Worm (Caenorhabditis elegans) whole organism, L1 larva: Measurements from ENCODE around the gene F26F12.2.

Experiments
- C16A3.4 ChIP-seq: fragments of 150-350 bp; optimal IDR thresholded peaks from 2 replicates; lab custom pipeline; 2014; ENCODE audit warnings: missing biosample characterization, missing genetic modification characterization
- Y116A8C.19 ChIP-seq: sonication (generic microtip); optimal IDR thresholded peaks from 2 replicates; lab custom pipeline; 2016; ENCODE audit warnings: missing compliant biosample characterization, missing genetic modification characterization, borderline replicate concordance
- aha-1 ChIP-seq: fragments of 150-350 bp; optimal IDR thresholded peaks from 2 replicates; lab custom pipeline; 2014; ENCODE audit warnings: missing biosample characterization, missing genetic modification characterization
- ama-1 ChIP-seq: fragments of 150-350 bp; optimal IDR thresholded peaks from 2 replicates; lab custom pipeline; 2014
- ceh-63 ChIP-seq: fragments of 200-800 bp; sonication (Bioruptor generic); optimal IDR thresholded peaks from 2 replicates; lab custom pipeline; 2018; ENCODE audit warnings: mild to moderate bottlenecking, missing genetic modification characterization, missing compliant biosample characterization
- ceh-8 ChIP-seq: fragments of 200-800 bp; sonication (Bioruptor generic); optimal IDR thresholded peaks from 2 replicates; lab custom pipeline; 2018; ENCODE audit warnings: mild to moderate bottlenecking, missing genetic modification characterization, moderate library complexity, missing compliant biosample characterization
- ces-1 ChIP-seq: fragments of 150-350 bp; optimal IDR thresholded peaks from 2 replicates; lab custom pipeline; 2014; ENCODE audit warnings: missing biosample characterization, missing genetic modification reagents, missing genetic modification characterization
- elt-2 ChIP-seq: sonication (generic microtip); optimal IDR thresholded peaks from 2 replicates; lab custom pipeline; 2016; ENCODE audit warnings: missing genetic modification characterization, mild to moderate bottlenecking, inconsistent platforms, missing compliant biosample characterization, missing genetic modification reagents
- ets-5 ChIP-seq: fragments of 200-800 bp; sonication (Bioruptor generic); IDR thresholded peaks from 2 replicates; pipeline ENCODE4 v1.3.6; 2022; ENCODE audit warnings: missing genetic modification characterization, missing compliant biosample characterization
- fkh-4 ChIP-seq: sonication (generic microtip); optimal IDR thresholded peaks from 2 replicates; lab custom pipeline; 2016; ENCODE audit warnings: missing compliant biosample characterization, missing genetic modification characterization, borderline replicate concordance
- fkh-8 ChIP-seq: sonication (generic microtip); optimal IDR thresholded peaks from 2 replicates; lab custom pipeline; 2016; ENCODE audit warnings: mild to moderate bottlenecking, missing genetic modification characterization, missing compliant biosample characterization
- fos-1 ChIP-seq: fragments of 150-350 bp; optimal IDR thresholded peaks from 2 replicates; lab custom pipeline; 2014; ENCODE audit warnings: missing biosample characterization, missing genetic modification characterization
- grh-1 ChIP-seq: fragments of 200-800 bp; sonication (Bioruptor generic); IDR thresholded peaks from 2 replicates; pipeline ENCODE4 v1.3.6; 2022; ENCODE audit warnings: missing genetic modification reagents, missing genetic modification characterization, missing compliant biosample characterization
- irx-1 ChIP-seq: sonication (generic microtip); optimal IDR thresholded peaks from 2 replicates; lab custom pipeline; 2016; ENCODE audit warnings: missing genetic modification characterization, missing compliant biosample characterization
- isw-1 ChIP-seq: fragments of 200-800 bp; sonication (Bioruptor generic); IDR thresholded peaks from 2 replicates; pipeline ENCODE4 v1.3.6; 2022; ENCODE audit warnings: missing genetic modification characterization, missing compliant biosample characterization
- lin-13 ChIP-seq: fragments of 150-350 bp; optimal IDR thresholded peaks from 2 replicates; lab custom pipeline; 2014; ENCODE audit warnings: missing biosample characterization, missing genetic modification reagents, missing genetic modification characterization
- lin-35 ChIP-seq, 2 experiments: fragments of 150-350 bp; optimal IDR thresholded peaks; 2 replicates each; lab custom pipeline; 2014; ENCODE audit warnings: missing biosample characterization in 2 of 2, missing genetic modification characterization in 2 of 2, missing genetic modification reagents in 2 of 2
- lsy-2 ChIP-seq, 2 experiments: fragments of 150-350 bp; optimal IDR thresholded peaks; 2 replicates each; lab custom pipeline; 2014; ENCODE audit warnings: missing biosample characterization in 2 of 2, missing genetic modification characterization in 2 of 2
- mdl-1 ChIP-seq, 2 experiments: fragments of 150-350 bp; optimal IDR thresholded peaks; 2 replicates each; lab custom pipeline; 2014 to 2017; ENCODE audit warnings: missing biosample characterization in 2 of 2, missing genetic modification characterization in 2 of 2, inconsistent platforms in 1 of 2
- mef-2 ChIP-seq: fragments of 150-350 bp; optimal IDR thresholded peaks from 2 replicates; lab custom pipeline; 2014; ENCODE audit warnings: missing biosample characterization, missing genetic modification characterization
- nhr-11 ChIP-seq: fragments of 150-350 bp; optimal IDR thresholded peaks from 2 replicates; lab custom pipeline; 2014; ENCODE audit warnings: missing biosample characterization, missing genetic modification characterization
- nhr-12 ChIP-seq: sonication (generic microtip); optimal IDR thresholded peaks from 2 replicates; lab custom pipeline; 2017; ENCODE audit warnings: missing biosample characterization, missing genetic modification characterization
- nhr-19 ChIP-seq: fragments of 200-800 bp; sonication (Bioruptor generic); conservative IDR thresholded peaks from 2 replicates; pipeline ENCODE4 v1.3.6; 2022; ENCODE audit warnings: missing genetic modification characterization, missing compliant biosample characterization
- nhr-20 ChIP-seq: sonication (generic microtip); optimal IDR thresholded peaks from 2 replicates; lab custom pipeline; 2016; ENCODE audit warnings: mild to moderate bottlenecking, missing genetic modification characterization, missing compliant biosample characterization
- nhr-28 ChIP-seq: fragments of 150-350 bp; optimal IDR thresholded peaks from 2 replicates; lab custom pipeline; 2014; ENCODE audit warnings: missing biosample characterization, missing genetic modification characterization
- nhr-71 ChIP-seq: sonication (generic microtip); optimal IDR thresholded peaks from 2 replicates; lab custom pipeline; 2016; ENCODE audit warnings: mild to moderate bottlenecking, missing genetic modification characterization, moderate library complexity, missing compliant biosample characterization
- nhr-77 ChIP-seq: fragments of 150-350 bp; optimal IDR thresholded peaks from 2 replicates; lab custom pipeline; 2014; ENCODE audit warnings: missing biosample characterization, missing genetic modification characterization
- nhr-90 ChIP-seq: sonication (generic microtip); optimal IDR thresholded peaks from 2 replicates; lab custom pipeline; 2016; ENCODE audit warnings: mild to moderate bottlenecking, missing genetic modification characterization, missing compliant biosample characterization; ENCODE audit not compliant: poor library complexity
- pax-3 ChIP-seq: fragments of 200-800 bp; sonication (Bioruptor generic); optimal IDR thresholded peaks from 2 replicates; lab custom pipeline; 2018; ENCODE audit warnings: mild to moderate bottlenecking, missing genetic modification characterization, moderate library complexity, missing compliant biosample characterization
- skn-1 ChIP-seq: fragments of 150-350 bp; optimal IDR thresholded peaks from 2 replicates; lab custom pipeline; 2014; ENCODE audit warnings: missing biosample characterization, missing genetic modification characterization
- snu-23 ChIP-seq: sonication (generic microtip); optimal IDR thresholded peaks from 2 replicates; lab custom pipeline; 2016; ENCODE audit warnings: missing genetic modification characterization, missing compliant biosample characterization
- sptf-1 ChIP-seq: fragments of 150-350 bp; optimal IDR thresholded peaks from 2 replicates; lab custom pipeline; 2014; ENCODE audit warnings: missing biosample characterization, missing genetic modification characterization
- swsn-7 ChIP-seq: sonication (generic microtip); optimal IDR thresholded peaks from 2 replicates; lab custom pipeline; 2016; ENCODE audit warnings: missing genetic modification characterization, missing compliant biosample characterization
- tlp-1 ChIP-seq: fragments of 150-350 bp; optimal IDR thresholded peaks from 2 replicates; lab custom pipeline; 2014; ENCODE audit warnings: missing biosample characterization, missing genetic modification characterization
- unc-130 ChIP-seq: fragments of 150-350 bp; optimal IDR thresholded peaks from 2 replicates; lab custom pipeline; 2017; ENCODE audit warnings: missing biosample characterization, missing genetic modification characterization, inconsistent platforms
- unc-62 ChIP-seq: fragments of 150-350 bp; optimal IDR thresholded peaks from 2 replicates; lab custom pipeline; 2014; ENCODE audit warnings: missing biosample characterization, missing genetic modification reagents, missing genetic modification characterization
- unc-86 ChIP-seq: sonication (generic microtip); optimal IDR thresholded peaks from 2 replicates; lab custom pipeline; 2016; ENCODE audit warnings: missing genetic modification characterization, missing compliant biosample characterization
- unc-98 ChIP-seq: fragments of 200-800 bp; sonication (Bioruptor generic); IDR thresholded peaks from 2 replicates; pipeline ENCODE4 v1.3.6; 2022; ENCODE audit warnings: missing genetic modification characterization, missing compliant biosample characterization
- vab-15 ChIP-seq: sonication (generic microtip); optimal IDR thresholded peaks from 2 replicates; lab custom pipeline; 2017; ENCODE audit warnings: missing genotype, mild to moderate bottlenecking, missing genetic modification characterization, missing compliant biosample characterization
- zip-4 ChIP-seq: fragments of 200-800 bp; sonication (Bioruptor generic); optimal IDR thresholded peaks from 2 replicates; lab custom pipeline; 2018; ENCODE audit warnings: mild to moderate bottlenecking, missing genetic modification characterization, moderate library complexity, missing compliant biosample characterization
- ztf-11 ChIP-seq, 2 experiments: sonication (generic microtip); optimal IDR thresholded peaks; 2 replicates each; lab custom pipeline; 2016 to 2017; ENCODE audit warnings: missing genetic modification characterization in 2 of 2, missing biosample characterization in 1 of 2, missing compliant biosample characterization in 1 of 2

The F26F12.2 gene

DNA sequence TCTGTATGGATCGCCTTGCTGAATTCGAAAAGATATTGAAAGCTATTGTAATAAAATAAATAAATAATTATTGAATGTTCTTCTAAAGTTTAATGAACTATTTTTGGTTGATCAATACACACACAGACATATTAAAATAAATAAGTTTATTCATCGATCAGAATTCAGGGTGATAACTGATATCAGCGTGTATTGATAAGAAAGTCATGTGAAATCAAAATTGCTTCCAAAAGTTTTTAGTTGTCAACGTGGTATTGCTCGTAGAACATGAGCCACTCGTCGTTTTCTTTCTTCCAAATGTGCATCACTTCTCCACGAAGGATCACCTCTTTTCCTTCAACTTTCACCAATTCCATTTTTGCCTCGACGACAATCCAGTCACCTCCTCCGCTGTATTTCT is 44.0 kb upstream of the F26F12.2 start:
- TF ChIP-seq unc-62 (no peak), sptf-1 (tag; lab: Kevin White, UChicago) (no peak), nhr-28 (tag; lab: Kevin White, UChicago) (no peak), elt-2 (tag; lab: Kevin White, UChicago) (peak; percentile 79), C16A3.4 (tag; lab: Kevin White, UChicago) (no peak)
- TF ChIP-seq, all 84 proteins: peak for 1

DNA sequence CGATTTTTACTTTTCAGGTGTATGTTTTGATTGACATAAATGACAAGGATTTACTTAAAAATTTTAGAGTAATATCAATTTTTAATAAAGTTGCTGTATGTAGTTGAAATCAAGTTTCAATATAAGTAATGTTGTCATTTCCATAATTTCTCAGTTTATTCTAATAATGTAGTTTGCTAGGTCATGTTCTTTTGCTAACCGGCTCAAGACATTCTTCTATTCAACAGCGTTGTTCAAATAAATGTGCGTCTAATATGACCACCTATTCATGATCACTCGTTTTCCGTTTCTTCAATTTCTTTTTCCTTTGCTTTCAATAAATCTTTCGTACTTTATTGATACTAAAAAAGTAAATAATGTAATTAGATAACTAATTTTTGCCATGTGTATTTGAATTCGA is 41.7 kb upstream of the F26F12.2 start, which contains the start of gene C02G6.3:
C02G6.3 (plus strand) TSS at position 301 of the 400 bp plus-strand sequence.
- TF ChIP-seq swsn-7 (tag; lab: Kevin White, UChicago): no peak
- TF ChIP-seq nhr-90 (tag; lab: Kevin White, UChicago): no peak
- TF ChIP-seq fos-1 (tag; lab: Kevin White, UChicago): no peak
- TF ChIP-seq mef-2: no peak

DNA sequence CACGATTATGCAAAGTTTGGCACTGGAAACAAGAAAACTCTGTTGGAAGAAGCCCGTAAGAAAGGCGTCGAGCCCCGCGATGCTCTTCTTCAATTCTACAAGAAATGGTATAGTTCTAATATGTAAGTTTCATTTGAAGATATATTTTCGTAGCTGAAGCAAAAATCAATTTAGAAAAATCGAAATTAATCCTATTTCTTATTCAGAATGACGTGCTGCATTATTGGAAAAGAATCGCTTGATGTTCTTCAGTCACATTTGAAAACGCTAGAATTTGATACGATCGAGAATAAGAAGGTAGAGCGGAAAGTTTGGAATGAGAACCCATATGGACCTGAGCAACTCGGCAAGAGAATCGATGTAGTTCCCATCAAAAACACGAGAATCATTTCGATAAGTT is 38.6 kb upstream of the F26F12.2 start:
- TF ChIP-seq unc-130 (tag; lab: Kevin White, UChicago) (no peak), ceh-63 (GFP tag; lab: Kevin White, UChicago) (no peak), ets-5 (no peak), fkh-4 (no peak), vab-15 (no peak), grh-1 (no peak), fkh-8 (tag; lab: Kevin White, UChicago) (no peak), nhr-11 (tag; lab: Kevin White, UChicago) (no peak), nhr-77 (tag; lab: Kevin White, UChicago) (no peak), lsy-2 (tag; optimal IDR thresholded peaks at IDR 0.05; lab: Kevin White, UChicago) (no peak), tlp-1 (no peak), Y116A8C.19 (no peak), unc-98 (GFP tag; lab: Robert Waterston, UW) (no peak), nhr-28 (tag; lab: Kevin White, UChicago) (no peak)

DNA sequence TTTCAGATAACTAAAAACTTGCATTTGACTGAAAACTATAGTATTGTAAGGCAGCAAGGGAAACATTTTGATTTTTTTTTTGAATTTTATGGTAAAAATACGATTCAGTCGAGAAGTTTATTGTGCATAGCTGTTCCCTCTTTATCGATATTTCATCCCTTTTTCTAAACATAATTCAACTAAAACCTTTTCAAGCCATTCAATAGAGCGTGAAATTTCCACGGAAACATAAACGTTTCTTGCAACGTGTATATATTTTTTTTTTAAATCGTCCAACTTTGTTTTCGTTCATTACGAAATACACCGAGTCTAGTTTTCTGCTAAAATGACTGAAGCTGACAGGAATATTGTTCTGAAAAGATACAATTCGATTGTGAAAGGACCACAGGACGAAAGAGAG is 33.3 kb upstream of the F26F12.2 start, which contains the start of gene C02G6.2:
C02G6.2 (plus strand) TSS at position 301 of the 400 bp plus-strand sequence.
- TF ChIP-seq fkh-4: no peak
- no peak for TF ChIP-seq ets-5
- no peak for TF ChIP-seq nhr-90 (tag; lab: Kevin White, UChicago)
- TF ChIP-seq isw-1: no peak
- TF ChIP-seq skn-1: no peak
- TF ChIP-seq lin-35 (GFP tag; optimal IDR thresholded peaks at IDR 0.05; lab: Kevin White, UChicago): no peak
- no peak for TF ChIP-seq mef-2
- no peak for TF ChIP-seq ztf-11 (tag; optimal IDR thresholded peaks at IDR 0.05; lab: Kevin White, UChicago)
- TF ChIP-seq tlp-1: no peak
- TF ChIP-seq mdl-1 (tag; optimal IDR thresholded peaks at IDR 0.05; lab: Kevin White, UChicago): no peak
- no peak for TF ChIP-seq nhr-19 (GFP tag; lab: Robert Waterston, UW)
- TF ChIP-seq ceh-63 (GFP tag; lab: Kevin White, UChicago): no peak
- no peak for TF ChIP-seq nhr-20 (tag; lab: Kevin White, UChicago)
- TF ChIP-seq snu-23 (GFP tag; lab: Kevin White, UChicago): no peak
- no peak for TF ChIP-seq lin-13
- no peak for TF ChIP-seq zip-4 (GFP tag; lab: Kevin White, UChicago)
- TF ChIP-seq nhr-71 (tag; lab: Kevin White, UChicago): no peak

DNA sequence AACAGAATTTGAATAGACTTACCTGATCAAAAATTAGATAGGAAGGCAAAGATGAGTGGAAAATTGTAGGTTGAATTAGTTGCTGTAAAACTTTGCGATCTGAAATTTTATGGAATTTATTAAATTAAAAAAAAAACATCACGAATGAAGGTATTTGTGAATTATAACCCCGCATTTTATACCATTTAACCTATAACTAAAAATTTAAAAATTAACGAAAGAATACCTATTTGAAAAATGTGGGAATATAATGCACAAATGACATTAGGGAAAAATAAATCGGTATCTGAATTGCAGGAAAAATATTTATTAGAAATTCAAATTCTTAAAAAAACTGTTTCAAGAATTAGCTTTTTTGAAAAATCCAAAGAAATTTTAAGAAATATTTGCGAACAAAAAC is 30.8 kb upstream of the F26F12.2 start, which contains the start of gene F26F12.4:
F26F12.4 (minus strand) TSS at position 101 of the 400 bp plus-strand sequence.
- no peak for TF ChIP-seq nhr-77 (tag; lab: Kevin White, UChicago)
- TF ChIP-seq unc-86 (tag; lab: Kevin White, UChicago): no peak
- no peak for TF ChIP-seq ztf-11 (tag; optimal IDR thresholded peaks at IDR 0.05; lab: Kevin White, UChicago)
- no peak for TF ChIP-seq mdl-1 (tag; optimal IDR thresholded peaks at IDR 0.05; lab: Kevin White, UChicago)
- TF ChIP-seq ceh-8: no peak
- no peak for TF ChIP-seq irx-1
- TF ChIP-seq aha-1 (tag; lab: Kevin White, UChicago): no peak
- no peak for TF ChIP-seq nhr-12
- TF ChIP-seq ces-1 (GFP tag; lab: Kevin White, UChicago): no peak
- no peak for TF ChIP-seq ama-1
- no peak for TF ChIP-seq pax-3
